Comparison of ENCODE assay signal across 7 worm cellular contexts in genomic region chrII:6836762-6837566, ce11.
TF ChIP-seq lines count a peak whose summit lies in the region.

No protein-coding gene starts in this region.

TF ChIP-seq in whole organism, L1 larva, 84 proteins besides CTCF, POLR2A, EP300 and RAD21 (continues in another document):
- TF ChIP-seq snu-23 (GFP tag; optimal IDR thresholded peaks at IDR 0.05; lab: Kevin White, UChicago): no peak
- no peak for TF ChIP-seq unc-62 (GFP tag; optimal IDR thresholded peaks at IDR 0.05; lab: Kevin White, UChicago)
- TF ChIP-seq fkh-4 (tag; optimal IDR thresholded peaks at IDR 0.05; lab: Kevin White, UChicago; ENCODE audit: borderline replicate concordance): no peak
- TF ChIP-seq nhr-71 (tag; optimal IDR thresholded peaks at IDR 0.05; lab: Kevin White, UChicago): no peak
- TF ChIP-seq jun-1 (tag; optimal IDR thresholded peaks at IDR 0.05; lab: Kevin White, UChicago): no peak
- TF ChIP-seq lsy-2 (tag; optimal IDR thresholded peaks at IDR 0.05; lab: Kevin White, UChicago): peak in 1 of 2 experiments; percentile 14
- no peak for TF ChIP-seq pqm-1 (tag; optimal IDR thresholded peaks at IDR 0.05; lab: Kevin White, UChicago)
- TF ChIP-seq ztf-4 (tag; optimal IDR thresholded peaks at IDR 0.05; lab: Kevin White, UChicago): no peak
- TF ChIP-seq elt-2 (tag; optimal IDR thresholded peaks at IDR 0.05; lab: Kevin White, UChicago): peak; percentile 62
- no peak for TF ChIP-seq unc-98 (GFP tag; IDR thresholded peaks at IDR 0.05; lab: Robert Waterston, UW)
- TF ChIP-seq ces-1 (GFP tag; optimal IDR thresholded peaks at IDR 0.05; lab: Kevin White, UChicago): no peak
- TF ChIP-seq nhr-77 (tag; optimal IDR thresholded peaks at IDR 0.05; lab: Kevin White, UChicago): no peak
- TF ChIP-seq C34B4.2 (tag; optimal IDR thresholded peaks at IDR 0.05; lab: Kevin White, UChicago): no peak

TF ChIP-seq in whole organism, L2 larva, 48 proteins besides CTCF, POLR2A, EP300 and RAD21:
- TF ChIP-seq blmp-1 (tag; optimal IDR thresholded peaks at IDR 0.05; lab: Kevin White, UChicago; ENCODE audit: insufficient read depth) (peak; percentile 18), nhr-25 (tag; optimal IDR thresholded peaks at IDR 0.05; lab: Kevin White, UChicago) (peak; percentile 39), egl-27 (tag; optimal IDR thresholded peaks at IDR 0.05; lab: Kevin White, UChicago) (peak; percentile 29), gmeb-1 (tag; optimal IDR thresholded peaks at IDR 0.05; lab: Kevin White, UChicago) (no peak), nhr-129 (tag; optimal IDR thresholded peaks at IDR 0.05; lab: Kevin White, UChicago) (peak; percentile 21), skn-1 (tag; optimal IDR thresholded peaks at IDR 0.05; lab: Kevin White, UChicago) (peak; percentile 3), ztf-4 (tag; optimal IDR thresholded peaks at IDR 0.05; lab: Kevin White, UChicago) (no peak), C34F6.9 (tag; optimal IDR thresholded peaks at IDR 0.05; lab: Kevin White, UChicago) (no peak), F13H6.1 (tag; optimal IDR thresholded peaks at IDR 0.05; lab: Kevin White, UChicago) (peak; percentile 82), sma-9 (GFP tag; optimal IDR thresholded peaks at IDR 0.05; lab: Kevin White, UChicago) (peak; percentile 9), sma-9 (tag; optimal IDR thresholded peaks at IDR 0.05; lab: Kevin White, UChicago) (no peak), fos-1 (tag; optimal IDR thresholded peaks at IDR 0.05; lab: Kevin White, UChicago) (peak; percentile 83), elt-1 (tag; optimal IDR thresholded peaks at IDR 0.05; lab: Kevin White, UChicago) (no peak)
TF ChIP-seq in whole organism, L2 larva: peak in this region for 8.

TF ChIP-seq in whole organism, L3 larva, 47 proteins besides CTCF, POLR2A, EP300 and RAD21 (continues in another document):
- TF ChIP-seq nfya-1 (tag; optimal IDR thresholded peaks at IDR 0.05; lab: Kevin White, UChicago; ENCODE audit: insufficient read depth): no peak
- TF ChIP-seq mdl-1 (tag; optimal IDR thresholded peaks at IDR 0.05; lab: Kevin White, UChicago): no peak
- peak; percentile 98 for TF ChIP-seq pha-4 (tag; optimal IDR thresholded peaks at IDR 0.05; lab: Kevin White, UChicago)
- no peak for TF ChIP-seq daf-12 (tag; optimal IDR thresholded peaks at IDR 0.05; lab: Kevin White, UChicago)
- no peak for TF ChIP-seq ama-1 (optimal IDR thresholded peaks at IDR 0.05; lab: Kevin White, UChicago)
- TF ChIP-seq nhr-23 (tag; optimal IDR thresholded peaks at IDR 0.05; lab: Kevin White, UChicago): peak; percentile 35
- TF ChIP-seq jun-1 (tag; optimal IDR thresholded peaks at IDR 0.05; lab: Kevin White, UChicago): peak; percentile 9
- TF ChIP-seq fkh-2 (tag; optimal IDR thresholded peaks at IDR 0.05; lab: Kevin White, UChicago): no peak
- TF ChIP-seq lin-39 (tag; optimal IDR thresholded peaks at IDR 0.05; lab: Kevin White, UChicago): no peak
- peak; percentile 67 for TF ChIP-seq elt-2 (tag; optimal IDR thresholded peaks at IDR 0.05; lab: Kevin White, UChicago)
- TF ChIP-seq ztf-4 (tag; optimal IDR thresholded peaks at IDR 0.05; lab: Kevin White, UChicago): no peak
- TF ChIP-seq elt-3 (tag; optimal IDR thresholded peaks at IDR 0.05; lab: Kevin White, UChicago): no peak
- TF ChIP-seq nhr-12 (tag; optimal IDR thresholded peaks at IDR 0.05; lab: Kevin White, UChicago): no peak
- TF ChIP-seq eor-1 (tag; optimal IDR thresholded peaks at IDR 0.05; lab: Kevin White, UChicago): no peak

TF ChIP-seq in whole organism, L4 larva, 104 proteins besides CTCF, POLR2A, EP300 and RAD21 (continues in another document):
- TF ChIP-seq nhr-111 (GFP tag; optimal IDR thresholded peaks at IDR 0.05; lab: Kevin White, UChicago): no peak
- peak; percentile 51; the same call in 1 of the 2 replicates for TF ChIP-seq dmd-6 (GFP tag; IDR thresholded peaks at IDR 0.05; lab: Robert Waterston, UW)
- TF ChIP-seq lsy-2 (tag; optimal IDR thresholded peaks at IDR 0.05; lab: Kevin White, UChicago): no peak
- TF ChIP-seq php-3 (GFP tag; IDR thresholded peaks at IDR 0.05; lab: Robert Waterston, UW): 0 out of 2 replicates have a peak, but pooled peaks have one; percentile 47
- TF ChIP-seq aha-1 (tag; lab: Kevin White, UChicago): peak; percentile 1
- peak; percentile 28 for TF ChIP-seq nhr-28 (tag; optimal IDR thresholded peaks at IDR 0.05; lab: Kevin White, UChicago)
- TF ChIP-seq zip-11 (GFP tag; IDR thresholded peaks at IDR 0.05; lab: Robert Waterston, UW): no peak
- TF ChIP-seq daf-16 (GFP tag; optimal IDR thresholded peaks at IDR 0.05; lab: Kevin White, UChicago): no peak
- peak; percentile 25 for TF ChIP-seq daf-16 (tag; optimal IDR thresholded peaks at IDR 0.05; lab: Kevin White, UChicago)
- no peak for TF ChIP-seq zfp-2 (tag; optimal IDR thresholded peaks at IDR 0.05; lab: Kevin White, UChicago)
- peak; percentile 90 for TF ChIP-seq pqm-1 (tag; optimal IDR thresholded peaks at IDR 0.05; lab: Kevin White, UChicago)
- peak; percentile 51 for TF ChIP-seq dve-1 (tag; optimal IDR thresholded peaks at IDR 0.05; lab: Kevin White, UChicago; ENCODE audit: insufficient read depth)
- peak; percentile 16 for TF ChIP-seq nhr-6 (tag; optimal IDR thresholded peaks at IDR 0.05; lab: Kevin White, UChicago)
- TF ChIP-seq rbr-2 (tag; optimal IDR thresholded peaks at IDR 0.05; lab: Kevin White, UChicago): no peak

TF ChIP-seq in whole organism, late embryonic, 69 proteins besides CTCF, POLR2A, EP300 and RAD21:
- TF ChIP-seq ceh-19 (GFP tag; optimal IDR thresholded peaks at IDR 0.05; lab: Kevin White, UChicago) (peak; percentile 4), elt-2 (tag; optimal IDR thresholded peaks at IDR 0.05; lab: Kevin White, UChicago) (peak; percentile 3), ceh-14 (tag; optimal IDR thresholded peaks at IDR 0.05; lab: Kevin White, UChicago) (no peak), ceh-34 (tag; optimal IDR thresholded peaks at IDR 0.05; lab: Kevin White, UChicago) (peak; percentile 77), ttx-3 (tag; optimal IDR thresholded peaks at IDR 0.05; lab: Kevin White, UChicago) (no peak)

TF ChIP-seq in whole organism, mixed stage, embryonic, 35 proteins besides CTCF, POLR2A, EP300 and RAD21:
- TF ChIP-seq elt-1 (tag; optimal IDR thresholded peaks at IDR 0.05; lab: Kevin White, UChicago; ENCODE audit: borderline replicate concordance, insufficient read depth) (no peak), M03D4.4 (tag; optimal IDR thresholded peaks at IDR 0.05; lab: Kevin White, UChicago) (no peak), sptf-1 (tag; optimal IDR thresholded peaks at IDR 0.05; lab: Kevin White, UChicago) (no peak), blmp-1 (tag; optimal IDR thresholded peaks at IDR 0.05; lab: Kevin White, UChicago) (peak; percentile 9), pha-4 (tag; optimal IDR thresholded peaks at IDR 0.05; lab: Kevin White, UChicago) (peak; percentile 61), lin-32 (GFP tag; optimal IDR thresholded peaks at IDR 0.05; lab: Kevin White, UChicago) (peak; percentile 2), drap-1 (GFP tag; optimal IDR thresholded peaks at IDR 0.05; lab: Kevin White, UChicago) (no peak), lsy-2 (tag; optimal IDR thresholded peaks at IDR 0.05; lab: Kevin White, UChicago) (no peak)
TF ChIP-seq in whole organism, mixed stage, embryonic: peak in this region for 3.

TF ChIP-seq in whole organism, young adult, 124 proteins besides CTCF, POLR2A, EP300 and RAD21:
- TF ChIP-seq nhr-80 (tag; optimal IDR thresholded peaks at IDR 0.05; lab: Kevin White, UChicago): peak; percentile 69
- TF ChIP-seq akir-1 (GFP tag; optimal IDR thresholded peaks at IDR 0.05; lab: Kevin White, UChicago): no peak
- peak; percentile 14 for TF ChIP-seq pha-4 (tag; optimal IDR thresholded peaks at IDR 0.05; lab: Kevin White, UChicago)
- TF ChIP-seq xnd-1 (tag; optimal IDR thresholded peaks at IDR 0.05; lab: Kevin White, UChicago): no peak
- TF ChIP-seq dpl-1 (GFP tag; optimal IDR thresholded peaks at IDR 0.05; lab: Kevin White, UChicago): no peak
- no peak for TF ChIP-seq efl-1 (GFP tag; optimal IDR thresholded peaks at IDR 0.05; lab: Kevin White, UChicago)
- no peak for TF ChIP-seq snpc-3.4 (tag; optimal IDR thresholded peaks at IDR 0.05; lab: Kevin White, UChicago)
- TF ChIP-seq ceh-79 (tag; optimal IDR thresholded peaks at IDR 0.05; lab: Kevin White, UChicago): no peak
- no peak for TF ChIP-seq cebp-1 (GFP tag; IDR thresholded peaks at IDR 0.05; lab: Robert Waterston, UW)
- TF ChIP-seq cebp-1 (tag; optimal IDR thresholded peaks at IDR 0.05; lab: Kevin White, UChicago): peak; percentile 39
- TF ChIP-seq dox-1 (GFP tag; IDR thresholded peaks at IDR 0.05; lab: Robert Waterston, UW): 0 out of 2 replicates have a peak, but pooled peaks have one; percentile 5
TF ChIP-seq in whole organism, young adult: peak in this region for 4.
